Worm (Caenorhabditis elegans): Measurements from ENCODE around the gene zig-10.

The zig-10 gene

ce11 chrII:6370110-6370509 lies 28.4 kb upstream of the zig-10 start (continued):
- TF ChIP-seq snpc-1.3 (tag; optimal IDR thresholded peaks at IDR 0.05; ENCODE audit: insufficient read depth) = peak; percentile 38
- TF ChIP-seq Y79H2A.3 (GFP tag; conservative IDR thresholded peaks at IDR 0.05) = no peak
- TF ChIP-seq Y95B8A.8 (GFP tag; IDR thresholded peaks at IDR 0.05) = peak; percentile 68; the same call in 1 of the 2 replicates
- peak; percentile 42; the same call in 1 of the 2 replicates for TF ChIP-seq Y53G8AR.9 (GFP tag; conservative IDR thresholded peaks at IDR 0.05)
- peak; percentile 76 for TF ChIP-seq B0336.3 (GFP tag; IDR thresholded peaks at IDR 0.05)
- TF ChIP-seq ztf-3 (GFP tag; optimal IDR thresholded peaks at IDR 0.05) = no peak
- peak; percentile 79 for TF ChIP-seq nhr-80 (tag; optimal IDR thresholded peaks at IDR 0.05)
- peak; percentile 72 for TF ChIP-seq lin-40 (tag; optimal IDR thresholded peaks at IDR 0.05)
- peak; percentile 89 for TF ChIP-seq F49E8.2 (tag; optimal IDR thresholded peaks at IDR 0.05; ENCODE audit: insufficient read depth)
- peak; percentile 67 for TF ChIP-seq athp-1 (tag; optimal IDR thresholded peaks at IDR 0.05)
- TF ChIP-seq atf-7 (tag; optimal IDR thresholded peaks at IDR 0.05) = peak; percentile 31
- TF ChIP-seq hmg-1.2 (GFP tag; IDR thresholded peaks at IDR 0.05) = peak; percentile 97
- TF ChIP-seq Y67H2A.10 (GFP tag; conservative IDR thresholded peaks at IDR 0.05) = peak; percentile 57; the same call in 1 of the 2 replicates
- TF ChIP-seq snpc-1.1 (tag; optimal IDR thresholded peaks at IDR 0.05; ENCODE audit: insufficient read depth) = peak; percentile 26
- no peak for TF ChIP-seq nhr-120 (GFP tag; IDR thresholded peaks at IDR 0.05)
- TF ChIP-seq aptf-3 (GFP tag; IDR thresholded peaks at IDR 0.05) = no peak
- peak; percentile 49; the same call in 1 of the 2 replicates for TF ChIP-seq egl-44 (GFP tag; IDR thresholded peaks at IDR 0.05)
- TF ChIP-seq chd-7 (tag; optimal IDR thresholded peaks at IDR 0.05) = peak; percentile 63
- 0 out of 2 replicates have a peak, but pooled peaks have one; percentile 13 for TF ChIP-seq madf-3 (GFP tag; IDR thresholded peaks at IDR 0.05)
- peak; percentile 80 for TF ChIP-seq nfyb-1 (GFP tag; IDR thresholded peaks at IDR 0.05)
- no peak for TF ChIP-seq him-1 (tag; optimal IDR thresholded peaks at IDR 0.05)
- TF ChIP-seq ztf-18 (tag; optimal IDR thresholded peaks at IDR 0.05) = peak; percentile 75
- no peak for TF ChIP-seq F22D6.2 (tag; optimal IDR thresholded peaks at IDR 0.05)
- TF ChIP-seq tbp1 (GFP tag; optimal IDR thresholded peaks at IDR 0.05) = peak; percentile 68
- no peak for TF ChIP-seq Y53F4B.3 (GFP tag; IDR thresholded peaks at IDR 0.05)
- no peak for TF ChIP-seq nhr-179 (tag; optimal IDR thresholded peaks at IDR 0.05)
- TF ChIP-seq dox-1 (GFP tag; IDR thresholded peaks at IDR 0.05) = peak; percentile 94
- no peak for TF ChIP-seq akir-1 (GFP tag; optimal IDR thresholded peaks at IDR 0.05)
- TF ChIP-seq hlh-26 (GFP tag; conservative IDR thresholded peaks at IDR 0.05) = no peak
- TF ChIP-seq sptf-2 (GFP tag; optimal IDR thresholded peaks at IDR 0.05) = no peak
- TF ChIP-seq D2030.7 (GFP tag; IDR thresholded peaks at IDR 0.05) = peak; percentile 85
- TF ChIP-seq K12H6.12 (tag; optimal IDR thresholded peaks at IDR 0.05) = peak; percentile 68
- peak; percentile 57 for TF ChIP-seq efl-1 (GFP tag; optimal IDR thresholded peaks at IDR 0.05)
- TF ChIP-seq attf-5 (GFP tag; optimal IDR thresholded peaks at IDR 0.05) = peak; percentile 95
- 0 out of 2 replicates have a peak, but pooled peaks have one; percentile 18 for TF ChIP-seq C06A6.2 (GFP tag; conservative IDR thresholded peaks at IDR 0.05)
- no peak for TF ChIP-seq aptf-2 (GFP tag; conservative IDR thresholded peaks at IDR 0.05)
- peak; percentile 15 for TF ChIP-seq unc-130 (GFP tag; optimal IDR thresholded peaks at IDR 0.05)
- TF ChIP-seq F33H1.4 (GFP tag; IDR thresholded peaks at IDR 0.05) = peak; percentile 73
- TF ChIP-seq xnd-1 (tag; optimal IDR thresholded peaks at IDR 0.05) = peak; percentile 18
- TF ChIP-seq ekl-4 (GFP tag; IDR thresholded peaks at IDR 0.05) = peak; percentile 59; the same call in 1 of the 2 replicates
- peak; percentile 67 for TF ChIP-seq somi-1 (GFP tag; optimal IDR thresholded peaks at IDR 0.05)
- peak; percentile 95 for TF ChIP-seq F23B12.7 (tag; optimal IDR thresholded peaks at IDR 0.05; ENCODE audit: insufficient read depth)
- TF ChIP-seq let-607 (tag; optimal IDR thresholded peaks at IDR 0.05) = no peak
